Worm (Caenorhabditis elegans) whole organism, mixed stage, embryonic: ENCODE results near the gene lbp-1.

ENCODE experiments used
- ces-1 ChIP-seq: fragments of 150-350 bp; optimal IDR thresholded peaks from 2 replicates; lab custom pipeline; 2014; ENCODE audit warnings: missing biosample characterization, missing genetic modification reagents, missing genetic modification characterization
- elt-1 ChIP-seq: sonication (generic microtip); optimal IDR thresholded peaks from 2 replicates; lab custom pipeline; 2017; ENCODE audit warnings: missing genetic modification characterization, mild to moderate bottlenecking, missing compliant biosample characterization, antibody characterized with exemption, moderate library complexity, borderline replicate concordance; ENCODE audit not compliant: insufficient read depth
- elt-3 ChIP-seq: fragments of 150-350 bp; optimal IDR thresholded peaks from 2 replicates; lab custom pipeline; 2014; ENCODE audit warnings: missing biosample characterization, missing genetic modification characterization
- flh-1 ChIP-seq: fragments of 200-800 bp; sonication (Bioruptor generic); optimal IDR thresholded peaks from 2 replicates; lab custom pipeline; 2018; ENCODE audit warnings: mild to moderate bottlenecking, missing genetic modification characterization, moderate library complexity, missing compliant biosample characterization
- lin-13 ChIP-seq: fragments of 150-350 bp; optimal IDR thresholded peaks from 2 replicates; lab custom pipeline; 2014; ENCODE audit warnings: missing biosample characterization, missing genetic modification characterization
- mep-1 ChIP-seq: fragments of 150-350 bp; optimal IDR thresholded peaks from 2 replicates; lab custom pipeline; 2017; ENCODE audit warnings: missing biosample characterization, missing genetic modification reagents, missing genetic modification characterization, inconsistent platforms
- nhr-12 ChIP-seq: fragments of 150-350 bp; optimal IDR thresholded peaks from 2 replicates; lab custom pipeline; 2014; ENCODE audit warnings: missing biosample characterization, missing genetic modification characterization
- pha-4 ChIP-seq: fragments of 150-350 bp; optimal IDR thresholded peaks from 2 replicates; lab custom pipeline; 2018; ENCODE audit warnings: missing biosample characterization, missing genetic modification reagents, missing genetic modification characterization
- sptf-1 ChIP-seq: sonication (generic microtip); optimal IDR thresholded peaks from 2 replicates; lab custom pipeline; 2017; ENCODE audit warnings: mild to moderate bottlenecking, missing genetic modification characterization, moderate library complexity, missing compliant biosample characterization
- unc-39 ChIP-seq: fragments of 150-350 bp; optimal IDR thresholded peaks from 2 replicates; lab custom pipeline; 2014; ENCODE audit warnings: missing biosample characterization, missing genetic modification characterization
- unc-62 ChIP-seq: fragments of 150-350 bp; optimal IDR thresholded peaks from 2 replicates; lab custom pipeline; 2014; ENCODE audit warnings: missing biosample characterization, missing genetic modification reagents, missing genetic modification characterization

- TF ChIP-seq ces-1 (GFP tag; lab: Kevin White, UChicago) (no peak), unc-39 (no peak), elt-1 (no peak), unc-62 (GFP tag; lab: Kevin White, UChicago) (no peak), sptf-1 (tag; lab: Kevin White, UChicago) (no peak), elt-3 (tag; lab: Kevin White, UChicago) (no peak), nhr-12 (tag; lab: Kevin White, UChicago) (no peak), flh-1 (GFP tag; lab: Kevin White, UChicago) (no peak), lin-13 (no peak), pha-4 (tag; lab: Kevin White, UChicago) (no peak), mep-1 (tag; lab: Kevin White, UChicago) (no peak)
Observed at ce11 chrX:3256784-3257493, 2.0 kb upstream of the lbp-1 start, which contains the start of gene lbp-3.
